Fruit fly (Drosophila melanogaster): ENCODE measurements around the gene Top2.

The Top2 gene

dm6 chr2L:19433292-19433691 lies 20.0 kb downstream of the Top2 start (continued):
- TF ChIP-seq Atf6 (GFP tag; IDR thresholded peaks at IDR 0.05) (no peak), trem (tag; optimal IDR thresholded peaks at IDR 0.05) (no peak), cwo (GFP tag; optimal IDR thresholded peaks at IDR 0.05) (peak; percentile 17), wdn (GFP tag; IDR thresholded peaks at IDR 0.05) (no peak), dmrt11E (tag; optimal IDR thresholded peaks at IDR 0.05) (peak; percentile 16), Dad (GFP tag; optimal IDR thresholded peaks at IDR 0.05) (no peak), CG13775 (GFP tag; optimal IDR thresholded peaks at IDR 0.05) (no peak), Med (GFP tag) (peak; percentile 72), emc (GFP tag; optimal IDR thresholded peaks at IDR 0.05) (no peak), inv (GFP tag; IDR thresholded peaks at IDR 0.05; ENCODE audit: partially characterized antibody) (no peak), CG18262 (tag; optimal IDR thresholded peaks at IDR 0.05) (peak; percentile 5), nerfin-1 (tag; optimal IDR thresholded peaks at IDR 0.05) (peak; percentile 25), CG15269 (tag; optimal IDR thresholded peaks at IDR 0.05) (peak; percentile 12), ken (GFP tag; IDR thresholded peaks at IDR 0.05) (no peak), D (optimal IDR thresholded peaks at IDR 0.05) (no peak), D (GFP tag; optimal IDR thresholded peaks at IDR 0.05) (peak; percentile 14), CG34376 (GFP tag; optimal IDR thresholded peaks at IDR 0.05) (no peak), Ptx1 (GFP tag; IDR thresholded peaks at IDR 0.05) (no peak), Dref (GFP tag; IDR thresholded peaks at IDR 0.05) (no peak), CG7839 (tag; optimal IDR thresholded peaks at IDR 0.05) (peak; percentile 22), Fer1 (GFP tag; optimal IDR thresholded peaks at IDR 0.05) (peak; percentile 38), unpg (GFP tag; optimal IDR thresholded peaks at IDR 0.05) (peak; percentile 40), CG2712 (tag; optimal IDR thresholded peaks at IDR 0.05) (peak; percentile 39), CG10147 (GFP tag; optimal IDR thresholded peaks at IDR 0.05) (no peak), vvl (GFP tag; IDR thresholded peaks at IDR 0.05) (peak; percentile 13; the same call in 1 of the 2 replicates), Dll (GFP tag; IDR thresholded peaks at IDR 0.05; ENCODE audit: partially characterized antibody) (no peak), Meics (GFP tag; optimal IDR thresholded peaks at IDR 0.05) (peak; percentile 10), Xrp1 (GFP tag; IDR thresholded peaks at IDR 0.05) (no peak; the same call in 1 of the 2 replicates), row (GFP tag; IDR thresholded peaks at IDR 0.05) (peak; percentile 75), gem (tag; optimal IDR thresholded peaks at IDR 0.05) (peak; percentile 53), tna (GFP tag; IDR thresholded peaks at IDR 0.05; ENCODE audit: partially characterized antibody) (no peak), CG30403 (GFP tag; optimal IDR thresholded peaks at IDR 0.05) (peak; percentile 4), CG4730 (GFP tag; IDR thresholded peaks at IDR 0.05) (no peak), TFAM (GFP tag; optimal IDR thresholded peaks at IDR 0.05) (no peak), CG18599 (GFP tag; optimal IDR thresholded peaks at IDR 0.05) (peak; percentile 40), HmgZ (tag; optimal IDR thresholded peaks at IDR 0.05) (no peak), CG10366 (GFP tag; IDR thresholded peaks at IDR 0.05) (no peak), disco-r (GFP tag; optimal IDR thresholded peaks at IDR 0.05) (no peak), CG17385 (GFP tag; optimal IDR thresholded peaks at IDR 0.05) (peak; percentile 10), nmo (GFP tag; optimal IDR thresholded peaks at IDR 0.05) (peak; percentile 8), grau (tag; optimal IDR thresholded peaks at IDR 0.05) (peak; percentile 63), YL-1 (GFP tag; optimal IDR thresholded peaks at IDR 0.05) (no peak), twi (tag; optimal IDR thresholded peaks at IDR 0.05) (no peak), cg (GFP tag; optimal IDR thresholded peaks at IDR 0.05) (no peak), dmrt99B (tag; optimal IDR thresholded peaks at IDR 0.05) (peak; percentile 18), zfh1 (GFP tag; IDR thresholded peaks at IDR 0.05) (no peak), CG14441 (GFP tag; IDR thresholded peaks at IDR 0.05) (no peak), schlank (tag; optimal IDR thresholded peaks at IDR 0.05) (no peak), CG6813 (GFP tag; optimal IDR thresholded peaks at IDR 0.05) (peak; percentile 33), rib (GFP tag; IDR thresholded peaks at IDR 0.05) (no peak), lab (GFP tag; optimal IDR thresholded peaks at IDR 0.05) (peak; percentile 46)

Data from whole organism, embryonic.